Worm (Caenorhabditis elegans) whole organism, L1 larva: Measurements from ENCODE around the gene ZC190.5.

Source experiments
- C16A3.4 ChIP-seq: fragments of 150-350 bp; optimal IDR thresholded peaks from 2 replicates; lab custom pipeline; 2014; ENCODE audit warnings: missing biosample characterization, missing genetic modification characterization
- F16B12.6 ChIP-seq: fragments of 150-350 bp; optimal IDR thresholded peaks from 2 replicates; lab custom pipeline; 2014; ENCODE audit warnings: missing biosample characterization, missing genetic modification characterization
- Y116A8C.19 ChIP-seq: sonication (generic microtip); optimal IDR thresholded peaks from 2 replicates; lab custom pipeline; 2016; ENCODE audit warnings: missing compliant biosample characterization, missing genetic modification characterization, borderline replicate concordance
- ama-1 ChIP-seq: fragments of 150-350 bp; optimal IDR thresholded peaks from 2 replicates; lab custom pipeline; 2014
- blmp-1 ChIP-seq: fragments of 150-350 bp; optimal IDR thresholded peaks from 2 replicates; lab custom pipeline; 2014; ENCODE audit warnings: missing biosample characterization, missing genetic modification characterization
- ceh-63 ChIP-seq: fragments of 200-800 bp; sonication (Bioruptor generic); optimal IDR thresholded peaks from 2 replicates; lab custom pipeline; 2018; ENCODE audit warnings: mild to moderate bottlenecking, missing genetic modification characterization, missing compliant biosample characterization
- ceh-90 ChIP-seq: sonication (generic microtip); optimal IDR thresholded peaks from 2 replicates; lab custom pipeline; 2016; ENCODE audit warnings: missing genetic modification characterization, missing compliant biosample characterization
- dsc-1 ChIP-seq: sonication (generic microtip); optimal IDR thresholded peaks from 2 replicates; lab custom pipeline; 2016; ENCODE audit warnings: mild to moderate bottlenecking, missing genetic modification characterization, missing compliant biosample characterization
- efl-1 ChIP-seq, 4 experiments: fragments of 150-350 bp; optimal IDR thresholded peaks in 3 of 4; peaks in 1 of 4; 1 replicate in 1 of 4; 2 replicates in 3 of 4; lab custom pipeline; 2014; ENCODE audit warnings: missing biosample characterization in 2 of 4, missing genetic modification characterization in 2 of 4, missing genetic modification reagents in 2 of 4
- efl-3 ChIP-seq: fragments of 200-800 bp; sonication (Bioruptor generic); optimal IDR thresholded peaks from 2 replicates; lab custom pipeline; 2018; ENCODE audit warnings: mild to moderate bottlenecking, missing genetic modification characterization, missing compliant biosample characterization
- egl-13 ChIP-seq: sonication (generic microtip); optimal IDR thresholded peaks from 2 replicates; lab custom pipeline; 2016; ENCODE audit warnings: missing genotype, missing genetic modification reagents, missing genetic modification characterization, missing compliant biosample characterization
- elt-3 ChIP-seq, 6 experiments: fragments of 150-350 bp in 1 of 6; sonication (generic microtip); optimal IDR thresholded peaks; 2 replicates each; lab custom pipeline; 2017 to 2018; ENCODE audit warnings: missing biosample characterization in 6 of 6, missing genetic modification characterization in 6 of 6, inconsistent platforms in 1 of 6
- fkh-10 ChIP-seq: sonication (generic microtip); optimal IDR thresholded peaks from 2 replicates; lab custom pipeline; 2017; ENCODE audit warnings: missing biosample characterization, missing genetic modification reagents, missing genetic modification characterization
- fkh-4 ChIP-seq: sonication (generic microtip); optimal IDR thresholded peaks from 2 replicates; lab custom pipeline; 2016; ENCODE audit warnings: missing compliant biosample characterization, missing genetic modification characterization, borderline replicate concordance
- fkh-8 ChIP-seq: sonication (generic microtip); optimal IDR thresholded peaks from 2 replicates; lab custom pipeline; 2016; ENCODE audit warnings: mild to moderate bottlenecking, missing genetic modification characterization, missing compliant biosample characterization
- grh-1 ChIP-seq: fragments of 200-800 bp; sonication (Bioruptor generic); IDR thresholded peaks from 2 replicates; pipeline ENCODE4 v1.3.6; 2022; ENCODE audit warnings: missing genetic modification reagents, missing genetic modification characterization, missing compliant biosample characterization
- hlh-4 ChIP-seq: sonication (generic microtip); optimal IDR thresholded peaks from 2 replicates; lab custom pipeline; 2016; ENCODE audit warnings: mild to moderate bottlenecking, missing genetic modification characterization, missing compliant biosample characterization
- hpl-2 ChIP-seq: fragments of 150-350 bp; optimal IDR thresholded peaks from 2 replicates; lab custom pipeline; 2014; ENCODE audit warnings: missing biosample characterization, missing genetic modification reagents, missing genetic modification characterization
- lin-13 ChIP-seq: fragments of 150-350 bp; optimal IDR thresholded peaks from 2 replicates; lab custom pipeline; 2014; ENCODE audit warnings: missing biosample characterization, missing genetic modification reagents, missing genetic modification characterization
- lin-14 ChIP-seq: fragments of 200-800 bp; sonication (Bioruptor generic); optimal IDR thresholded peaks from 2 replicates; lab custom pipeline; 2018; ENCODE audit warnings: mild to moderate bottlenecking, missing genetic modification characterization, moderate library complexity, missing compliant biosample characterization
- lin-15B ChIP-seq: fragments of 150-350 bp; sonication (generic microtip); optimal IDR thresholded peaks from 3 replicates; lab custom pipeline; 2014; ENCODE audit warnings: missing biosample characterization, missing genetic modification characterization
- mab-9 ChIP-seq: fragments of 200-800 bp; sonication (Bioruptor generic); IDR thresholded peaks from 2 replicates; pipeline ENCODE4 v1.3.6; 2022; ENCODE audit warnings: missing genetic modification reagents, missing genetic modification characterization, missing compliant biosample characterization
- mep-1 ChIP-seq: fragments of 150-350 bp; optimal IDR thresholded peaks from 2 replicates; lab custom pipeline; 2014; ENCODE audit warnings: missing biosample characterization, missing genetic modification characterization
- nhr-12 ChIP-seq: sonication (generic microtip); optimal IDR thresholded peaks from 2 replicates; lab custom pipeline; 2017; ENCODE audit warnings: missing biosample characterization, missing genetic modification characterization
- nhr-237 ChIP-seq: fragments of 150-350 bp; optimal IDR thresholded peaks from 2 replicates; lab custom pipeline; 2014; ENCODE audit warnings: missing biosample characterization, missing genetic modification characterization
- nhr-28 ChIP-seq: fragments of 150-350 bp; optimal IDR thresholded peaks from 2 replicates; lab custom pipeline; 2014; ENCODE audit warnings: missing biosample characterization, missing genetic modification characterization
- nhr-71 ChIP-seq: sonication (generic microtip); optimal IDR thresholded peaks from 2 replicates; lab custom pipeline; 2016; ENCODE audit warnings: mild to moderate bottlenecking, missing genetic modification characterization, moderate library complexity, missing compliant biosample characterization
- nhr-85 ChIP-seq: sonication (generic microtip); peaks from one replicate; lab custom pipeline; 2016; ENCODE audit warnings: missing genetic modification characterization, inconsistent platforms, missing compliant biosample characterization
- pqm-1 ChIP-seq: sonication (generic microtip); optimal IDR thresholded peaks from 3 replicates; lab custom pipeline; 2017; ENCODE audit warnings: missing biosample characterization, missing genetic modification characterization
- snpc-4 ChIP-seq: fragments of 150-350 bp; optimal IDR thresholded peaks from 2 replicates; lab custom pipeline; 2014; ENCODE audit warnings: missing biosample characterization, missing genetic modification characterization
- snu-23 ChIP-seq: sonication (generic microtip); optimal IDR thresholded peaks from 2 replicates; lab custom pipeline; 2016; ENCODE audit warnings: missing genetic modification characterization, missing compliant biosample characterization
- sptf-1 ChIP-seq: fragments of 150-350 bp; optimal IDR thresholded peaks from 2 replicates; lab custom pipeline; 2014; ENCODE audit warnings: missing biosample characterization, missing genetic modification characterization
- swsn-7 ChIP-seq: sonication (generic microtip); optimal IDR thresholded peaks from 2 replicates; lab custom pipeline; 2016; ENCODE audit warnings: missing genetic modification characterization, missing compliant biosample characterization
- tlp-1 ChIP-seq: fragments of 150-350 bp; optimal IDR thresholded peaks from 2 replicates; lab custom pipeline; 2014; ENCODE audit warnings: missing biosample characterization, missing genetic modification characterization
- unc-86 ChIP-seq: sonication (generic microtip); optimal IDR thresholded peaks from 2 replicates; lab custom pipeline; 2016; ENCODE audit warnings: missing genetic modification characterization, missing compliant biosample characterization
- vab-15 ChIP-seq: sonication (generic microtip); optimal IDR thresholded peaks from 2 replicates; lab custom pipeline; 2017; ENCODE audit warnings: missing genotype, mild to moderate bottlenecking, missing genetic modification characterization, missing compliant biosample characterization
- xbp-1 ChIP-seq: sonication (generic microtip); optimal IDR thresholded peaks from 2 replicates; lab custom pipeline; 2016; ENCODE audit warnings: missing genetic modification characterization, missing compliant biosample characterization
- zip-4 ChIP-seq: fragments of 200-800 bp; sonication (Bioruptor generic); optimal IDR thresholded peaks from 2 replicates; lab custom pipeline; 2018; ENCODE audit warnings: mild to moderate bottlenecking, missing genetic modification characterization, moderate library complexity, missing compliant biosample characterization
- ztf-4 ChIP-seq: fragments of 150-350 bp; optimal IDR thresholded peaks from 2 replicates; lab custom pipeline; 2014; ENCODE audit warnings: missing biosample characterization, missing genetic modification characterization

Gene ZC190.5

ce11 chrV:8631277-8631765, 42.1 kb downstream of the ZC190.5 start, which contains the start of gene atg-18 (continued):
- TF ChIP-seq efl-1 (optimal IDR thresholded peaks at IDR 0.05; lab: Kevin White, UChicago) (peak; percentile 59 to 60), efl-1 (GFP tag; optimal IDR thresholded peaks at IDR 0.05 in 1 of 2; lab: Kevin White, UChicago) (peak; percentile 44 to 96), nhr-28 (tag; lab: Kevin White, UChicago) (no peak), hlh-4 (tag; lab: Kevin White, UChicago) (no peak), ceh-63 (GFP tag; lab: Kevin White, UChicago) (no peak), sptf-1 (tag; lab: Kevin White, UChicago) (no peak), nhr-85 (tag; lab: Kevin White, UChicago) (peak; percentile 93), pqm-1 (tag; lab: Kevin White, UChicago) (no peak), swsn-7 (tag; lab: Kevin White, UChicago) (peak; percentile 74), ztf-4 (peak; percentile 47), mep-1 (tag; lab: Kevin White, UChicago) (peak; percentile 46), unc-86 (peak; percentile 43), zip-4 (GFP tag; lab: Kevin White, UChicago) (no peak), snpc-4 (tag; lab: Kevin White, UChicago) (peak; percentile 34), C16A3.4 (peak; percentile 68), blmp-1 (tag; lab: Kevin White, UChicago) (peak; percentile 76), F16B12.6 (peak; percentile 23), lin-13 (GFP tag; lab: Kevin White, UChicago) (peak; percentile 81), elt-3 (tag; optimal IDR thresholded peaks at IDR 0.05; lab: Kevin White, UChicago) (peak in 1 of 6 experiments; percentile 54)

- no peak for TF ChIP-seq grh-1
- TF ChIP-seq xbp-1 (tag; lab: Kevin White, UChicago), result no peak
- TF ChIP-seq nhr-237 (tag; lab: Kevin White, UChicago), result no peak
- TF ChIP-seq dsc-1 (tag; lab: Kevin White, UChicago), result no peak
- TF ChIP-seq efl-1 (optimal IDR thresholded peaks at IDR 0.05; lab: Kevin White, UChicago), result no peak
- TF ChIP-seq efl-1 (GFP tag; optimal IDR thresholded peaks at IDR 0.05 in 1 of 2; lab: Kevin White, UChicago), result peak in 1 of 2 experiments; percentile 37
- TF ChIP-seq vab-15 (tag; lab: Kevin White, UChicago), result no peak
- TF ChIP-seq nhr-12 (tag; lab: Kevin White, UChicago), result no peak
- peak; percentile 21 for TF ChIP-seq blmp-1 (tag; lab: Kevin White, UChicago)
- TF ChIP-seq ama-1 (lab: Kevin White, UChicago), result peak; percentile 50
- TF ChIP-seq nhr-85 (tag; lab: Kevin White, UChicago), result peak; percentile 49
- no peak for TF ChIP-seq Y116A8C.19
- TF ChIP-seq efl-3 (GFP tag; lab: Kevin White, UChicago), result no peak
- TF ChIP-seq snu-23 (GFP tag; lab: Kevin White, UChicago), result no peak
- no peak for TF ChIP-seq mab-9 (GFP tag; lab: Robert Waterston, UW)
- TF ChIP-seq, all 84 proteins: peak for 4
Observed at ce11 chrV:8629029-8629428, 44.4 kb downstream of the ZC190.5 start, which contains the start of gene F41E6.12. F41E6.12 (minus strand) TSS chrV:8629129.

ce11 chrV:8627580-8627979, 45.8 kb downstream of the ZC190.5 start:
- TF ChIP-seq fkh-10 (GFP tag; lab: Kevin White, UChicago) (no peak), efl-1 (optimal IDR thresholded peaks at IDR 0.05; lab: Kevin White, UChicago) (no peak), efl-1 (GFP tag; optimal IDR thresholded peaks at IDR 0.05 in 1 of 2; lab: Kevin White, UChicago) (peak in 1 of 2 experiments; percentile 48), tlp-1 (tag; lab: Kevin White, UChicago) (no peak)

ce11 chrV:8626406-8626805, 47.0 kb downstream of the ZC190.5 start:
- TF ChIP-seq nhr-85 (tag; lab: Kevin White, UChicago) (peak; percentile 76), hpl-2 (no peak), fkh-8 (tag; lab: Kevin White, UChicago) (peak; percentile 6), mep-1 (tag; lab: Kevin White, UChicago) (no peak), ceh-90 (tag; lab: Kevin White, UChicago) (no peak), lin-14 (GFP tag; lab: Kevin White, UChicago) (peak; percentile 26), fkh-4 (tag; lab: Kevin White, UChicago) (no peak), egl-13 (tag; lab: Kevin White, UChicago) (peak; percentile 5), lin-15B (tag; lab: Kevin White, UChicago) (no peak), nhr-71 (tag; lab: Kevin White, UChicago) (peak; percentile 25)
